Worm (Caenorhabditis elegans) whole organism, midembryonic: ENCODE measurements around the gene C14A4.12.

Experiments
- klf-2 ChIP-seq: fragments of 200-800 bp; sonication (Bioruptor generic); conservative IDR thresholded peaks from 2 replicates; pipeline ENCODE4 v1.3.6; 2022; ENCODE audit warnings: missing genetic modification reagents, missing genetic modification characterization, missing compliant biosample characterization
- med-1 ChIP-seq: sonication (generic microtip); optimal IDR thresholded peaks from 2 replicates; lab custom pipeline; 2017; ENCODE audit warnings: missing genetic modification characterization, mild to moderate bottlenecking, missing compliant biosample characterization, antibody characterized with exemption, missing genetic modification reagents; ENCODE audit not compliant: insufficient read depth

DNA sequence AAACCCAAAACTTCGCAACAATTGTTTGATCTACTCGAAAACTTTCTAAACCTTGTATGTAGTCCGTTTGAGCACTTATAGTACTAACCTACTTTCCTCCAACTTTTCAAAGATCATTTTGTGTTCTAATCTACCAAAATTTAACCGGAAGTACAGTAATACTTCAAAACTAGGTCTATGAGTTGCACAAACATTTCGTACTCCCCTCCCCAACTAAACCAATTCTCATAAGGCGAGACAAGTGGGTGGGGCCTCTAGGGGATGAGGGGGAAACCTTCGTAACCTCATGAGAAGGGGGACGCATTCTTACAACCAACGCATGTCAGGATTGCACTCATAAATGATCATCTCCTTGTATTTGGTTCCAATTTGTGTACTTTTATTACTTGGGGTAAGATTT is 9.1 kb downstream of the C14A4.12 start, which contains the start of gene cutl-9:
- TF ChIP-seq klf-2 (no peak), med-1 (GFP tag; lab: Kevin White, UChicago) (no peak)
